Fruit fly (Drosophila melanogaster) whole organism, pupa: ENCODE results near the gene ATPsynCF6.

Source experiments
- CG13204 ChIP-seq: fragments of 200-800 bp; sonication (Bioruptor generic); optimal IDR thresholded peaks from 2 replicates; lab custom pipeline; 2018; ENCODE audit warnings: missing biosample characterization, mild to moderate bottlenecking, missing genetic modification characterization, moderate library complexity
- CG14655 ChIP-seq: fragments of 200-800 bp; sonication (Bioruptor generic); optimal IDR thresholded peaks from 3 replicates; lab custom pipeline; 2017; ENCODE audit warnings: mild to moderate bottlenecking, missing biosample characterization, missing genetic modification reagents, missing genetic modification characterization
- CG15710 ChIP-seq: fragments of 200-800 bp; sonication (Bioruptor generic); optimal IDR thresholded peaks from 2 replicates; lab custom pipeline; 2018; ENCODE audit warnings: missing biosample characterization, mild to moderate bottlenecking, missing genetic modification characterization, moderate library complexity
- CG34367 ChIP-seq: fragments of 200-800 bp; sonication (Bioruptor generic); optimal IDR thresholded peaks from 2 replicates; lab custom pipeline; 2018; ENCODE audit warnings: missing biosample characterization, mild to moderate bottlenecking, missing genetic modification characterization
- CG4496 ChIP-seq: fragments of 200-800 bp; sonication (Bioruptor generic); IDR thresholded peaks from 3 replicates; pipeline ENCODE4 v1.3.6; 2022; ENCODE audit warnings: missing biosample characterization, missing genetic modification characterization
- Pif1B ChIP-seq: fragments of 200-800 bp; sonication (Bioruptor generic); optimal IDR thresholded peaks from 3 replicates; lab custom pipeline; 2016; ENCODE audit warnings: missing biosample characterization, missing genetic modification characterization
- fd96Ca ChIP-seq: fragments of 200-800 bp; sonication (Bioruptor generic); IDR thresholded peaks from 3 replicates; pipeline ENCODE4 v1.3.6; 2022; ENCODE audit warnings: missing biosample characterization, missing genetic modification characterization
- rn ChIP-seq: fragments of 200-800 bp; sonication (Bioruptor generic); IDR thresholded peaks from 2 replicates; pipeline ENCODE4 v1.3.6; 2022; ENCODE audit warnings: missing biosample characterization, missing genetic modification characterization

DNA sequence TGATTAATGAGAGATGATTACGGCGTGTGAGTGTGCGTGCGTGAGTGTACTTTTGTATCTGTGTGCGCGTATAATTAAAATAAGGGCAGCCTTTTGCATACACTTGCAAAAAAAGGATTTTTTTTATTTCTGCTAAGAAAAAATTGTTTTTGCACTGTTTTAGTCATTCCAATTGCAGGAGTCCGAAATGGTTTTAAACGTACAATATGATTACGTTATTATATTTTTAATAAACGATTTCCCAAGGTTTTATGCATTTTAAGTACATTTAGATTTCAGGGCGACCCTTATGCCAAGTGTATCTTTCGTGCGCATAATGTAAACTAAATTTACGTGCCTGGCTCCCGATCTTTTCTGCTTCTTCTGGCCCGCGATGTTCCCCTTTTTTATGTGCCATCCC is 21.0 kb downstream of the ATPsynCF6 start:
- TF ChIP-seq Pif1B (peak; percentile 52), CG4496 (GFP tag; lab: Robert Waterston, UW) (peak; percentile 63; the same call in 2 of the 3 replicates), rn (no peak), CG14655 (GFP tag; lab: Kevin White, UChicago) (peak; percentile 64), fd96Ca (GFP tag; lab: Robert Waterston, UW) (peak; percentile 42; the same call in 1 of the 3 replicates), CG13204 (GFP tag; lab: Kevin White, UChicago) (no peak), CG34367 (peak; percentile 64), CG15710 (tag; lab: Kevin White, UChicago) (peak; percentile 75)
